Fruit fly (Drosophila melanogaster) whole organism, prepupa: ENCODE data around the gene Tet.

ENCODE experiments used
- CG1621 ChIP-seq: fragments of 200-800 bp; sonication (Bioruptor generic); optimal IDR thresholded peaks from 3 replicates; lab custom pipeline; 2018; ENCODE audit warnings: missing biosample characterization, mild to moderate bottlenecking, missing genetic modification characterization
- CG31627 ChIP-seq: fragments of 200-800 bp; sonication (Bioruptor generic); optimal IDR thresholded peaks from 3 replicates; lab custom pipeline; 2016; ENCODE audit warnings: missing biosample characterization, missing genetic modification characterization
- CG4318 ChIP-seq: fragments of 200-800 bp; sonication (Bioruptor generic); optimal IDR thresholded peaks from 3 replicates; lab custom pipeline; 2017; ENCODE audit warnings: missing biosample characterization, mild to moderate bottlenecking, missing genetic modification characterization
- CG6808 ChIP-seq: fragments of 200-800 bp; sonication (Bioruptor generic); optimal IDR thresholded peaks from 3 replicates; lab custom pipeline; 2017; ENCODE audit warnings: missing biosample characterization, missing genetic modification characterization, mild to moderate bottlenecking, moderate library complexity, missing genetic modification reagents
- Gug ChIP-seq: fragments of 200-800 bp; sonication (Bioruptor generic); IDR thresholded peaks from 2 replicates; pipeline ENCODE4 v1.3.6; 2022; ENCODE audit warnings: missing biosample characterization, missing genetic modification characterization
- Lpt ChIP-seq: fragments of 200-800 bp; sonication (Bioruptor generic); optimal IDR thresholded peaks from 3 replicates; lab custom pipeline; 2016; ENCODE audit warnings: missing biosample characterization, missing genetic modification characterization
- acj6 ChIP-seq: fragments of 200-800 bp; sonication (Bioruptor generic); optimal IDR thresholded peaks from 3 replicates; lab custom pipeline; 2016; ENCODE audit warnings: missing biosample characterization, missing genetic modification characterization
- fd59A ChIP-seq: fragments of 200-800 bp; sonication (Bioruptor generic); optimal IDR thresholded peaks from 2 replicates; lab custom pipeline; 2017; ENCODE audit warnings: missing biosample characterization, mild to moderate bottlenecking, missing genetic modification characterization, missing genetic modification reagents
- fkh ChIP-seq: fragments of 200-800 bp; sonication (Bioruptor generic); optimal IDR thresholded peaks from 3 replicates; lab custom pipeline; 2017; ENCODE audit warnings: missing biosample characterization, mild to moderate bottlenecking, missing genetic modification characterization, moderate library complexity
- net ChIP-seq: fragments of 200-800 bp; sonication (Bioruptor generic); optimal IDR thresholded peaks from 3 replicates; lab custom pipeline; 2016; ENCODE audit warnings: missing biosample characterization, missing genetic modification characterization
- pdm3 ChIP-seq: fragments of 200-800 bp; sonication (Bioruptor generic); optimal IDR thresholded peaks from 3 replicates; lab custom pipeline; 2016; ENCODE audit warnings: missing biosample characterization, missing genetic modification characterization

DNA sequence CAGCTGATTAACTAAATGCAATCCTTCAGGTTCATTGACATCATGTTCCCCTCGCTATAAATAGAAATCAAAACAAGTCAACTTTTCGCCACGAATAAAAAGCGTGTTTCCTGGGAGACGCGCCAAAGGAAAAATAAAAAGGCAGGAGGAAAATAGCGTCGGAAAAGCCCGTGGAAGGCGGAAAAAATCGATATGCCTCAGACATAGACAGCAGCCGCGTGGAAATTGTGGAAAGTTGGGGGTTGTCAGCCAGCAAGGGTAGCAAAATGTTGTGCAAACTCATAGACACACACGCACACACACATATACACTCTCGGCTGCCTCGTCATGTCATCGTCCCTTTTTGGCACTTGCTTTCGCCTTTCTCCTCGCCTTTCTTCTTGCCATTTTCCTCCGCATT, 50.8 kb downstream of the Tet start:
- no peak for TF ChIP-seq Gug (GFP tag; lab: Robert Waterston, UW)
- TF ChIP-seq CG1621 (tag; lab: Kevin White, UChicago), result no peak
- TF ChIP-seq fkh (GFP tag; lab: Kevin White, UChicago), result no peak
- no peak for TF ChIP-seq pdm3 (GFP tag; lab: Kevin White, UChicago)
- no peak for TF ChIP-seq Lpt (GFP tag; lab: Kevin White, UChicago)
- no peak for TF ChIP-seq CG6808 (GFP tag; lab: Kevin White, UChicago)
- TF ChIP-seq CG4318 (GFP tag; lab: Kevin White, UChicago), result no peak
- no peak for TF ChIP-seq CG31627 (GFP tag; lab: Kevin White, UChicago)
- no peak for TF ChIP-seq net (GFP tag; lab: Kevin White, UChicago)
- TF ChIP-seq fd59A, result no peak
- no peak for TF ChIP-seq acj6
